Fruit fly (Drosophila melanogaster) whole organism, prepupa: ENCODE results near the gene CG15025.

Experiments used
- CG10631 ChIP-seq: fragments of 200-800 bp; sonication (Bioruptor generic); optimal IDR thresholded peaks from 2 replicates; lab custom pipeline; 2016; ENCODE audit warnings: missing biosample characterization, missing genetic modification characterization
- CG10669 ChIP-seq: fragments of 200-800 bp; sonication (Bioruptor generic); optimal IDR thresholded peaks from 3 replicates; lab custom pipeline; 2018; ENCODE audit warnings: missing biosample characterization, mild to moderate bottlenecking, missing genetic modification characterization, moderate library complexity
- CG11294 ChIP-seq: fragments of 200-800 bp; sonication (Bioruptor generic); IDR thresholded peaks from 2 replicates; pipeline ENCODE4 v1.3.6; 2022; ENCODE audit warnings: missing biosample characterization, missing genetic modification characterization
- CG11762 ChIP-seq: fragments of 200-800 bp; sonication (Bioruptor generic); optimal IDR thresholded peaks from 3 replicates; lab custom pipeline; 2016; ENCODE audit warnings: missing biosample characterization, missing genetic modification characterization; ENCODE audit not compliant: insufficient read depth
- CG11902 ChIP-seq: fragments of 200-800 bp; sonication (Bioruptor generic); optimal IDR thresholded peaks from 3 replicates; lab custom pipeline; 2016; ENCODE audit warnings: missing biosample characterization, missing genetic modification characterization
- CG15336 ChIP-seq: fragments of 200-800 bp; sonication (Bioruptor generic); IDR thresholded peaks from 2 replicates; pipeline ENCODE4 v1.3.6; 2022; ENCODE audit warnings: missing biosample characterization, missing genetic modification characterization
- CG1621 ChIP-seq: fragments of 200-800 bp; sonication (Bioruptor generic); optimal IDR thresholded peaks from 3 replicates; lab custom pipeline; 2018; ENCODE audit warnings: missing biosample characterization, mild to moderate bottlenecking, missing genetic modification characterization
- CG16779 ChIP-seq: fragments of 200-800 bp; sonication (Bioruptor generic); optimal IDR thresholded peaks from 3 replicates; lab custom pipeline; 2017; ENCODE audit warnings: missing biosample characterization, mild to moderate bottlenecking, missing genetic modification characterization
- CG3032 ChIP-seq: fragments of 200-800 bp; optimal IDR thresholded peaks from 2 replicates; lab custom pipeline; 2019; ENCODE audit warnings: missing biosample characterization, mild to moderate bottlenecking, missing genetic modification characterization, moderate library complexity
- CG31627 ChIP-seq: fragments of 200-800 bp; sonication (Bioruptor generic); optimal IDR thresholded peaks from 3 replicates; lab custom pipeline; 2016; ENCODE audit warnings: missing biosample characterization, missing genetic modification characterization
- CG32006 ChIP-seq: fragments of 200-800 bp; sonication (Bioruptor generic); optimal IDR thresholded peaks from 3 replicates; lab custom pipeline; 2017; ENCODE audit warnings: missing biosample characterization, mild to moderate bottlenecking, missing genetic modification characterization
- CG34406 ChIP-seq: fragments of 200-800 bp; sonication (Bioruptor generic); optimal IDR thresholded peaks from 3 replicates; lab custom pipeline; 2016; ENCODE audit warnings: missing biosample characterization, missing genetic modification characterization
- CG4318 ChIP-seq: fragments of 200-800 bp; sonication (Bioruptor generic); optimal IDR thresholded peaks from 3 replicates; lab custom pipeline; 2017; ENCODE audit warnings: missing biosample characterization, mild to moderate bottlenecking, missing genetic modification characterization
- CG6276 ChIP-seq: fragments of 200-800 bp; sonication (Bioruptor generic); optimal IDR thresholded peaks from 2 replicates; lab custom pipeline; 2017; ENCODE audit warnings: missing biosample characterization, mild to moderate bottlenecking, missing genetic modification characterization
- CG6792 ChIP-seq: fragments of 200-800 bp; sonication (Bioruptor generic); optimal IDR thresholded peaks from 3 replicates; lab custom pipeline; 2016; ENCODE audit warnings: missing biosample characterization, missing genetic modification characterization
- CG6854 ChIP-seq: fragments of 200-800 bp; sonication (Bioruptor generic); optimal IDR thresholded peaks from 2 replicates; lab custom pipeline; 2017; ENCODE audit warnings: missing biosample characterization, mild to moderate bottlenecking, missing genetic modification characterization
- CG8319 ChIP-seq: fragments of 200-800 bp; sonication (Bioruptor generic); optimal IDR thresholded peaks from 3 replicates; lab custom pipeline; 2016; ENCODE audit warnings: missing biosample characterization, missing genetic modification characterization
- CG8632 ChIP-seq: fragments of 200-800 bp; sonication (Bioruptor generic); optimal IDR thresholded peaks from 3 replicates; lab custom pipeline; 2016; ENCODE audit warnings: missing biosample characterization, missing genetic modification characterization
- CG9139 ChIP-seq: fragments of 200-800 bp; sonication (Bioruptor generic); optimal IDR thresholded peaks from 3 replicates; lab custom pipeline; 2017; ENCODE audit warnings: missing biosample characterization, mild to moderate bottlenecking, missing genetic modification characterization
- Eip78C ChIP-seq: fragments of 200-800 bp; sonication (Bioruptor generic); peaks from one replicate; lab custom pipeline; 2016; ENCODE audit warnings: missing biosample characterization, missing genetic modification characterization
- Eip93F ChIP-seq: fragments of 200-800 bp; sonication (Bioruptor generic); optimal IDR thresholded peaks from 2 replicates; lab custom pipeline; 2016; ENCODE audit warnings: missing biosample characterization, mild to moderate bottlenecking, missing genetic modification characterization
- Hr38 ChIP-seq: sonication (Bioruptor generic); optimal IDR thresholded peaks from 2 replicates; lab custom pipeline; 2016; ENCODE audit warnings: missing biosample characterization, missing genetic modification characterization
- Hr4 ChIP-seq: fragments of 200-800 bp; sonication (Bioruptor generic); optimal IDR thresholded peaks from 3 replicates; lab custom pipeline; 2016; ENCODE audit warnings: missing biosample characterization, missing genetic modification characterization
- Met ChIP-seq: fragments of 200-800 bp; sonication (Bioruptor generic); optimal IDR thresholded peaks from 3 replicates; lab custom pipeline; 2016; ENCODE audit warnings: missing biosample characterization, missing genetic modification characterization
- OdsH ChIP-seq: fragments of 200-800 bp; sonication (Bioruptor generic); optimal IDR thresholded peaks from 3 replicates; lab custom pipeline; 2016; ENCODE audit warnings: missing biosample characterization, missing genetic modification characterization
- Smox ChIP-seq: fragments of 200-800 bp; sonication (Bioruptor generic); optimal IDR thresholded peaks from 3 replicates; lab custom pipeline; 2016; ENCODE audit warnings: missing biosample characterization, missing genetic modification characterization
- Sox102F ChIP-seq: fragments of 200-800 bp; sonication (Bioruptor generic); optimal IDR thresholded peaks from 2 replicates; lab custom pipeline; 2016; ENCODE audit warnings: missing biosample characterization, mild to moderate bottlenecking, missing genetic modification characterization
- achi ChIP-seq: fragments of 200-800 bp; sonication (Bioruptor generic); optimal IDR thresholded peaks from 3 replicates; lab custom pipeline; 2016; ENCODE audit warnings: missing biosample characterization, missing genetic modification characterization
- cyc ChIP-seq: fragments of 200-800 bp; sonication (Bioruptor generic); optimal IDR thresholded peaks from 3 replicates; lab custom pipeline; 2016; ENCODE audit warnings: missing biosample characterization, missing genetic modification characterization
- dac ChIP-seq: fragments of 200-800 bp; sonication (Bioruptor generic); optimal IDR thresholded peaks from 2 replicates; lab custom pipeline; 2017; ENCODE audit warnings: missing biosample characterization, mild to moderate bottlenecking, missing genetic modification characterization
- dsx ChIP-seq: fragments of 200-800 bp; optimal IDR thresholded peaks from 3 replicates; lab custom pipeline; 2019; ENCODE audit warnings: missing biosample characterization, mild to moderate bottlenecking, missing genetic modification characterization, moderate library complexity; ENCODE audit not compliant: poor library complexity, severe bottlenecking
- eg ChIP-seq: fragments of 200-800 bp; sonication (Bioruptor generic); IDR thresholded peaks from 3 replicates; pipeline ENCODE4 v1.3.6; 2022; ENCODE audit warnings: missing biosample characterization, missing genetic modification characterization
- esn ChIP-seq: fragments of 200-800 bp; sonication (Bioruptor generic); optimal IDR thresholded peaks from 2 replicates; lab custom pipeline; 2016; ENCODE audit warnings: missing biosample characterization, mild to moderate bottlenecking, missing genetic modification characterization, moderate library complexity
- fd59A ChIP-seq: fragments of 200-800 bp; sonication (Bioruptor generic); optimal IDR thresholded peaks from 2 replicates; lab custom pipeline; 2017; ENCODE audit warnings: missing biosample characterization, mild to moderate bottlenecking, missing genetic modification characterization, missing genetic modification reagents
- fd85E ChIP-seq: fragments of 200-800 bp; sonication (Bioruptor generic); optimal IDR thresholded peaks from 3 replicates; lab custom pipeline; 2016; ENCODE audit warnings: missing biosample characterization, missing genetic modification characterization
- fkh ChIP-seq: fragments of 200-800 bp; sonication (Bioruptor generic); optimal IDR thresholded peaks from 3 replicates; lab custom pipeline; 2017; ENCODE audit warnings: missing biosample characterization, mild to moderate bottlenecking, missing genetic modification characterization, moderate library complexity
- lz ChIP-seq: fragments of 200-800 bp; sonication (Bioruptor generic); optimal IDR thresholded peaks from 3 replicates; lab custom pipeline; 2016; ENCODE audit warnings: missing biosample characterization, missing genetic modification characterization
- net ChIP-seq: fragments of 200-800 bp; sonication (Bioruptor generic); optimal IDR thresholded peaks from 3 replicates; lab custom pipeline; 2016; ENCODE audit warnings: missing biosample characterization, missing genetic modification characterization
- pdm3 ChIP-seq: fragments of 200-800 bp; sonication (Bioruptor generic); optimal IDR thresholded peaks from 3 replicates; lab custom pipeline; 2016; ENCODE audit warnings: missing biosample characterization, missing genetic modification characterization
- salr ChIP-seq, 2 experiments: fragments of 200-800 bp; sonication (Bioruptor generic); optimal IDR thresholded peaks; 3 replicates each; lab custom pipeline; 2016 to 2018; ENCODE audit warnings: missing biosample characterization in 2 of 2, missing genetic modification characterization in 2 of 2, mild to moderate bottlenecking in 1 of 2
- ss ChIP-seq, 2 experiments: fragments of 200-800 bp; sonication (Bioruptor generic); optimal IDR thresholded peaks; 2 replicates in 1 of 2; 3 replicates in 1 of 2; lab custom pipeline; 2017 to 2018; ENCODE audit warnings: mild to moderate bottlenecking in 2 of 2, missing biosample characterization in 2 of 2, missing genetic modification characterization in 2 of 2, moderate library complexity in 1 of 2
- vri ChIP-seq: fragments of 200-800 bp; sonication (Bioruptor generic); optimal IDR thresholded peaks from 3 replicates; lab custom pipeline; 2016; ENCODE audit warnings: missing biosample characterization, mild to moderate bottlenecking, missing genetic modification characterization

The CG15025 gene

DNA sequence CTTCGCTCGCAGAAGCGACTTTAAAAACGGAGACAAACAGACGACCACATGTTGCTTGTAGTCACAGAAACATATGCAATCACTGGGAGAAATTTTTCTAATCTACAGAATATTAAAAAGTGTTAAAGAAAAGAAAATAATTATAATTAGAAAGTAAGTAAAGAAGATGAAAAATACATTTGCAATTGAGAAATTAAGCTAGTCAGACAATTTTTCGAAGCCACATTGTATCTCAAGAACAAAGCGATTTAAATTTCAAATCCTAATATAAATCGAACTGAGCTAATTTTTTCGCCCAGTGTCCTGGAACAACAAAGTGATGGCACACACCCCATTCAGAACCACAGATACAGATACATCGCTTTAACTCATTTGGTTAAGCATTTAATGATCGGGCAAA lies 25.6 kb downstream of the CG15025 start (continued):
- peak; percentile 52 for TF ChIP-seq CG8632 (GFP tag; lab: Kevin White, UChicago)
- peak; percentile 70 for TF ChIP-seq net (GFP tag; lab: Kevin White, UChicago)
- TF ChIP-seq lz (GFP tag; lab: Kevin White, UChicago): peak; percentile 56
- TF ChIP-seq CG34406 (GFP tag; lab: Kevin White, UChicago): peak; percentile 56
- no peak for TF ChIP-seq Eip93F (GFP tag; lab: Kevin White, UChicago)
- peak; percentile 18 to 51 for TF ChIP-seq ss (GFP tag; optimal IDR thresholded peaks at IDR 0.05; lab: Kevin White, UChicago)
- TF ChIP-seq fkh (GFP tag; lab: Kevin White, UChicago): peak; percentile 39
- no peak for TF ChIP-seq fd85E (GFP tag; lab: Kevin White, UChicago)
- peak; percentile 89 for TF ChIP-seq Eip78C (GFP tag; lab: Kevin White, UChicago)
- peak in 1 of 2 experiments; percentile 44 for TF ChIP-seq salr (GFP tag; optimal IDR thresholded peaks at IDR 0.05; lab: Kevin White, UChicago)
- TF ChIP-seq CG6792 (GFP tag; lab: Kevin White, UChicago): peak; percentile 55
- TF ChIP-seq esn: peak; percentile 67
- TF ChIP-seq achi (GFP tag; lab: Kevin White, UChicago): peak; percentile 65
- TF ChIP-seq CG4318 (GFP tag; lab: Kevin White, UChicago): peak; percentile 8
- TF ChIP-seq pdm3 (GFP tag; lab: Kevin White, UChicago): peak; percentile 59
- TF ChIP-seq fd59A (GFP tag; lab: Kevin White, UChicago): peak; percentile 19
- TF ChIP-seq dac: no peak
- peak; percentile 61 for TF ChIP-seq Sox102F (GFP tag; lab: Kevin White, UChicago)
- TF ChIP-seq, all 60 proteins: peak for 51

DNA sequence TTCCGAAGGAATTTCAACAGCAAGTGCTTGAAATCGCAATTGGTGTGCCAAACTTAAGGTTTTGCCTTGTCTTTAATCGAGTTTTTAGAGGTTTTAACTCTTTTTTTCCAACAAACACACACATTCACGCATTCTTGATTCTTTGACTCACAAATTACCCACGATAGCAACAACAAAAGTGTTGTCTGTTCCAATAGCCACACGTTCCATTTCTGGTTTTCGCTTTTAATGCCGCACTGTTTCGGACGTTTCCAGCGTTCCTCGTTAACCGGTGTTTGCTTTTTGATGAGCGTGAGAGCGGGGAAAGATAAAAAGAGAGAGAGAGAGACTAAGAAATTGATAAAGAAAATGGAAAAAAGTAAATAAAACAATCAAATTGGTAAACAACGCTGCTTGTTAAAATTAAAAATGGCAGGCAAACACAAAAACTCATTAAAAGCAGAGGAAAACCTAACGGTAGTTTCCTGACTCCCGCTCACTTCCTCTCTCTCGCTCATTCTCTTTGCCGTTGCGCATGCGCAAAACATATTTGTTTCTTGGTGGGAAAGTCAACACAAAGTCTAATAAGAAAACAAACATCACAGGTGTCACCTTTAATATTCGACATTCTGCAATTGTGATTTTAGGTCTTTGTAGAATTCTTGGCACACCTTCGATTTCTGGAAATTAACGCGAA lies 26.9 kb downstream of the CG15025 start:
- TF ChIP-seq fkh (GFP tag; lab: Kevin White, UChicago): peak; percentile 96
- peak; percentile 20 for TF ChIP-seq CG6276 (GFP tag; lab: Kevin White, UChicago)
- TF ChIP-seq CG16779 (tag; lab: Kevin White, UChicago): no peak
- no peak for TF ChIP-seq CG1621
- TF ChIP-seq esn: peak; percentile 19
- no peak for TF ChIP-seq CG11762 (GFP tag; lab: Kevin White, UChicago)

DNA sequence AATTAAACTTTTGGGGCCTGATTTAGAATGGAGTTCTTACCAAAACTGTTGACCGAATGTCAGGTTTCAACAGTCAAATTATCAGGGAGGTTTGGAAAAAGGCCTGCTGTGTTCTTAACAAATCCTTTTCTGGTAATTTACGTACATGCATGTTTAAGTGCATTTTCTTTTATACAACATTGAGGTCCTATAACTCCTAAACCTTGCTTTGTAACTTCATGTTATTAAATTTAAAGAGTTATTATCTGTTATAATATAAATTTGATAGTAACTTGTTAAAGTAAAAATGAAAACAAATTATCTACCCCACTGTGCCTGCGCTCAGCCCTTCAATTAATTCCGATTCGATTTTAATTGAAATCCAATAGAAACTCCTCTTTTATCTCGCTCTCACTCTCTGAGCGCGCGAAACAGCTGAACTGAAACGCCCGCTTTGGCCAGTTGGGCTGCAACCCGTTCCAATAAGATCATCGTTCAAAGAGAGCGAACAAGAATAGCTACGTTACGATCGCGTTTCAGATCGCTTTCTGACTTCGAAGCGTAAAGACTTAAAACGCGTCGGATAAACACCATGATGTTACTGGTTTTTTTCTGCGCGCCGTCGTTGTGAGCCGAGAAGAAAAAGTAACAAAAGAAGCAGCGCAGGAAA lies 27.8 kb downstream of the CG15025 start, which contains the start of gene Scsalpha2:
Gene Scsalpha2, minus strand, starts transcription at position 51 of the 649 bp plus-strand sequence.
- TF ChIP-seq CG8319 (no peak), net (GFP tag; lab: Kevin White, UChicago) (peak; percentile 39), fd59A (GFP tag; lab: Kevin White, UChicago) (no peak), CG16779 (tag; lab: Kevin White, UChicago) (no peak), CG15336 (GFP tag; lab: Robert Waterston, UW) (peak; percentile 60), CG4318 (GFP tag; lab: Kevin White, UChicago) (no peak), pdm3 (GFP tag; lab: Kevin White, UChicago) (no peak), CG32006 (GFP tag; lab: Kevin White, UChicago) (peak; percentile 1), CG8632 (GFP tag; lab: Kevin White, UChicago) (no peak), OdsH (GFP tag; lab: Kevin White, UChicago) (peak; percentile 22), CG11294 (GFP tag; lab: Robert Waterston, UW) (no peak), vri (peak; percentile 35), esn (peak; percentile 21), CG6854 (GFP tag; lab: Kevin White, UChicago) (no peak), Eip78C (GFP tag; lab: Kevin White, UChicago) (peak; percentile 56), CG6276 (GFP tag; lab: Kevin White, UChicago) (peak; percentile 16), CG11762 (GFP tag; lab: Kevin White, UChicago) (no peak), salr (GFP tag; optimal IDR thresholded peaks at IDR 0.05; lab: Kevin White, UChicago) (no peak), fd85E (GFP tag; lab: Kevin White, UChicago) (no peak), CG9139 (GFP tag; lab: Kevin White, UChicago) (no peak), eg (GFP tag; lab: Robert Waterston, UW) (peak; percentile 63; the same call in 2 of the 3 replicates), dsx (peak; percentile 39), Hr38 (no peak), CG34406 (GFP tag; lab: Kevin White, UChicago) (no peak), Hr4 (peak; percentile 18), CG3032 (no peak), Met (GFP tag; lab: Kevin White, UChicago) (peak; percentile 19), CG10631 (GFP tag; lab: Kevin White, UChicago) (no peak), cyc (GFP tag; lab: Kevin White, UChicago) (no peak), CG31627 (GFP tag; lab: Kevin White, UChicago) (no peak), dac (no peak), CG10669 (no peak), Smox (peak; percentile 26), CG11902 (GFP tag; lab: Kevin White, UChicago) (no peak)
